Fruit fly (Drosophila melanogaster): ENCODE results near the gene CG14434.

Gene CG14434

DNA sequence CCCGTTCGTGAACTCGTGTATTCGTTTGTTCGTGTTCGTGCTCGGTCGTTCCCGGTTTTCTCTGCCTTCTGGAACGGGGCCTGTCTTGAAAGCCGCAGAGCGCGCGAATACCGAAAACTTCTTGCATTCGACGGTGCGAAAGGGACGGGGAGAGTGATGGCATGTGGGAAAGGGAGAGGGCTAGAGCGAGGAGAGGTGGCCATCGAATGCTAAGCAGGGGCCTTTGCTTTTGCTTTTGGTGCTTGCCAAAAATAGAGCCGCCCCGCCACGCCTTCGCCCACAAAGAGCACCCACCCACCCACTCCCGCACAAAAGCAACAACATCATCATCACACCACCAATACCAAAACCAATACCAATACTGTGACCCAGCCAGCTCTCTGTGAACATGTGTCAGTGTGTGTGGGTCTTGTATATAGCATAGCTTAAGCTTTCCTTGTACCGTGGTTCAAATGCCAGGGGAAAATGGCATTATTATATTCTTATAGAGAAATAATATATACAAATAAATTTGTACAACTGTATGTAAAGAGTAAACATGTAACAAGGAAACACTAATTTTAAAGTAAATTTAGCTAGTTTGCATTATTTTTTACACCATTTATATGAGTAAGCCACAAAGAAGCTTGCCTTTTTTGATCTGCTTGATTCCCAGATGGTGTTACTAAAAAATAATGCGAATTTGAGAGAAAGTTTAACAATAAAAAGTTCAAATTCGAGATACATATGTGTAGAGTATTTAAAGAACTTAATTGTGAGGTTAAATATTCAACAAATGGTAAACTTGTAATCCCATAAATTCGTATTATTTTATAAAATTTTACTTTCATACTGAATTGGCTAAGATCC is at the start of gene CG14434:
Gene CG14434 (minus strand): TSS at position 20 of the 849 bp plus-strand sequence.
- TF ChIP-seq kay (GFP tag; ENCODE audit: borderline replicate concordance) (peak; percentile 48), ovo (GFP tag; optimal IDR thresholded peaks at IDR 0.05) (no peak), Crg-1 (GFP tag; optimal IDR thresholded peaks at IDR 0.05) (peak; percentile 39), cic (GFP tag; optimal IDR thresholded peaks at IDR 0.05) (no peak), CG33017 (tag; optimal IDR thresholded peaks at IDR 0.05) (peak; percentile 2), CG1620 (GFP tag; optimal IDR thresholded peaks at IDR 0.05) (peak; percentile 20), Clk (GFP tag; optimal IDR thresholded peaks at IDR 0.05) (no peak), CG7045 (GFP tag; optimal IDR thresholded peaks at IDR 0.05) (peak; percentile 65), bab1 (GFP tag; optimal IDR thresholded peaks at IDR 0.05) (peak; percentile 20), Hr96 (GFP tag; optimal IDR thresholded peaks at IDR 0.05) (peak; percentile 34), pad (GFP tag; optimal IDR thresholded peaks at IDR 0.05) (peak; percentile 43), CG7101 (tag; optimal IDR thresholded peaks at IDR 0.05) (peak; percentile 44), toe (GFP tag; optimal IDR thresholded peaks at IDR 0.05) (peak; percentile 53), cnc (optimal IDR thresholded peaks at IDR 0.05) (no peak), Mnt (GFP tag; optimal IDR thresholded peaks at IDR 0.05) (no peak), CG14711 (tag; optimal IDR thresholded peaks at IDR 0.05) (peak; percentile 43), CG5204 (GFP tag; optimal IDR thresholded peaks at IDR 0.05) (peak; percentile 68), CG12768 (GFP tag; optimal IDR thresholded peaks at IDR 0.05) (no peak), CG11617 (GFP tag; optimal IDR thresholded peaks at IDR 0.05) (peak; percentile 82), tj (GFP tag; optimal IDR thresholded peaks at IDR 0.05) (peak; percentile 4)

DNA sequence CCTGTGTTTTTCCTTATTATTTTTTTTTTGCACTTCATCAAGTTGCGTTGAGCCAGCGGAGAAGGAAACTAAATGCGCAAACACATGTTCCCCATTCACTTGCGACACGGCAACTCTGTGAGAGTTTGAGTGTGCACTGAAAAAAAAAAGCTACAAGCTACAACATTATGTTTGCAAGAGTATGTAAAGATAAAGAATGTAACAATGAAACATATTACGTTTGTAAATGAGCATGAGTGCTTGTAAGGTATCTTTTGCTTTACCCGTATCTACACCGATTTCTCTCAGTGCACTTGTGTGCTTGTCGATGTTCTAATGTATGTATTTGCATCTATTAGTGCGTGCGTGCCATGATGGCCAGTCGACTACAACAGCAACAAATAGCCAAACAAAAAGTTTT is 45.3 kb upstream of the CG14434 start:
- TF ChIP-seq kay (GFP tag; ENCODE audit: borderline replicate concordance) (no peak), Crg-1 (GFP tag; optimal IDR thresholded peaks at IDR 0.05) (no peak), CG7101 (tag; optimal IDR thresholded peaks at IDR 0.05) (no peak), cnc (optimal IDR thresholded peaks at IDR 0.05) (no peak), CG11617 (GFP tag; optimal IDR thresholded peaks at IDR 0.05) (no peak), Clk (GFP tag; optimal IDR thresholded peaks at IDR 0.05) (no peak), toe (GFP tag; optimal IDR thresholded peaks at IDR 0.05) (no peak), CG33017 (tag; optimal IDR thresholded peaks at IDR 0.05) (no peak)

DNA sequence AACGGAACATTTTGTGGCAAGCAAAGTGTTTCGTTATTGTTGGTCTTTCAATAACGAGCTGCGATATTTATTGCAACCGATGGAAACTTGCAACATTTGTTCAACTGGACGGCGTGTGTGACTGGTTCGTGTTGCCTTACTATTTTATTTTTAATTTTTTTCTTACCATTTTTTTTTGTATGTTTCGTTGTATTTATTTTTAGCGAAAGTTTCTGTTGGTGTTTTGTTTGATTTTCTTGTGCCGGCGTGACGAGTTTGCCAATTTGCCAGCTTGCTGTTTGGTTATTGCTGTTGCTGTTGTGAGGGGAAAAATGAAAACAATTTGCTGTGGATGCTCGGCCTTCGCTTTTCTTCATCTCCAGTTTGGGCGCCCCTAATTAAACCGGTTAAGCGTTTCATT is 42.1 kb upstream of the CG14434 start:
- TF ChIP-seq bab1 (GFP tag; optimal IDR thresholded peaks at IDR 0.05) (no peak), CG5204 (GFP tag; optimal IDR thresholded peaks at IDR 0.05) (no peak), pad (GFP tag; optimal IDR thresholded peaks at IDR 0.05) (no peak), CG7101 (tag; optimal IDR thresholded peaks at IDR 0.05) (no peak), kay (GFP tag; ENCODE audit: borderline replicate concordance) (no peak), cic (GFP tag; optimal IDR thresholded peaks at IDR 0.05) (no peak), Hr96 (GFP tag; optimal IDR thresholded peaks at IDR 0.05) (no peak), toe (GFP tag; optimal IDR thresholded peaks at IDR 0.05) (no peak), cnc (optimal IDR thresholded peaks at IDR 0.05) (no peak), CG33017 (tag; optimal IDR thresholded peaks at IDR 0.05) (no peak), CG11617 (GFP tag; optimal IDR thresholded peaks at IDR 0.05) (no peak), tj (GFP tag; optimal IDR thresholded peaks at IDR 0.05) (no peak), Mnt (GFP tag; optimal IDR thresholded peaks at IDR 0.05) (no peak), Crg-1 (GFP tag; optimal IDR thresholded peaks at IDR 0.05) (no peak), CG1620 (GFP tag; optimal IDR thresholded peaks at IDR 0.05) (no peak), CG12768 (GFP tag; optimal IDR thresholded peaks at IDR 0.05) (no peak), Clk (GFP tag; optimal IDR thresholded peaks at IDR 0.05) (no peak)

DNA sequence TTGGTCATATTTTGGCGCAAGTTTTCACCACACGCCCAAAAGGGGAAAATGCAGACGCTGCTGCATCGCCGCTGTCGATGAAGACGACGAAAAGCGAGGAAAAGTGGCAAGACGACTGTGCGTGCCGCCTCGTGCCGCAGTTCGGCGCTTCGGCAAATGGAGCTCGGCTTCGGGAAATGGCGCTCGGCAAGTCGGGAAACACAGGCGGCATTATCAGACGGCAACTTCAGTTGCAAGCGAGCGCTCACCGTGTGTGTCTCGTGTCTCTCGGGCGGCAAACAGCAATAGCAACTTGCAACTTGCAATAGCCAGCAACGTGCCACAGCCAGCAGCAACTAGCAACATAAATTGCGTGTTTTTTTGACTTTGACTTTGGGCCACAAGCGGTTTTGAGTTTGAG is 41.1 kb upstream of the CG14434 start, which contains the start of gene CG14431:
Gene CG14431 (plus strand): TSS at position 200 of the 400 bp plus-strand sequence.
- TF ChIP-seq CG11617 (GFP tag; optimal IDR thresholded peaks at IDR 0.05) = no peak
- TF ChIP-seq cnc (optimal IDR thresholded peaks at IDR 0.05) = no peak
- no peak for TF ChIP-seq cic (GFP tag; optimal IDR thresholded peaks at IDR 0.05)
- TF ChIP-seq CG7045 (GFP tag; optimal IDR thresholded peaks at IDR 0.05) = no peak
- TF ChIP-seq CG5204 (GFP tag; optimal IDR thresholded peaks at IDR 0.05) = no peak
- TF ChIP-seq Hr96 (GFP tag; optimal IDR thresholded peaks at IDR 0.05) = no peak
- no peak for TF ChIP-seq CG12768 (GFP tag; optimal IDR thresholded peaks at IDR 0.05)
- TF ChIP-seq pad (GFP tag; optimal IDR thresholded peaks at IDR 0.05) = no peak
- no peak for TF ChIP-seq CG14711 (tag; optimal IDR thresholded peaks at IDR 0.05)
- TF ChIP-seq Clk (GFP tag; optimal IDR thresholded peaks at IDR 0.05) = no peak
- no peak for TF ChIP-seq kay (GFP tag; ENCODE audit: borderline replicate concordance)
- no peak for TF ChIP-seq CG1620 (GFP tag; optimal IDR thresholded peaks at IDR 0.05)
- TF ChIP-seq bab1 (GFP tag; optimal IDR thresholded peaks at IDR 0.05) = no peak
- no peak for TF ChIP-seq CG33017 (tag; optimal IDR thresholded peaks at IDR 0.05)
- no peak for TF ChIP-seq toe (GFP tag; optimal IDR thresholded peaks at IDR 0.05)
- TF ChIP-seq Mnt (GFP tag; optimal IDR thresholded peaks at IDR 0.05) = no peak
- no peak for TF ChIP-seq tj (GFP tag; optimal IDR thresholded peaks at IDR 0.05)

DNA sequence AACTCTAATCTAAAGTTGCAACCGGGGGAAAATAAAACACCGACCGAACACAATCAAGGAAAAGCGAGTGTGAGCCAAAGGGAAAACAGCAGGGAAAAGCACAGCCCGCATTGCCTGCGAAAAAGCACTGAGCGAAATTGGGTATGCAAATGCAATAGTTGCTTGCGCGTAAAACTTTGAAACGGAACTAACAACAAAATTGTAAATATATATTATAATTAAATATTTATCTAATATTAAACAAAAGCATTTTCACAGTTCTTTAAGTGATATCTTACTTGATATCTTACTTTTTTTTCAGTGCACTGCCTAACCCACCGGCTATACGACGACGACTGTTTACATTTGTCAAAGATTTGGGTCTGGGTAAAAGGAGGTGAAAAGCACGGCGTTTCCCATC is 39.7 kb upstream of the CG14434 start:
- TF ChIP-seq CG5204 (GFP tag; optimal IDR thresholded peaks at IDR 0.05) (no peak), pad (GFP tag; optimal IDR thresholded peaks at IDR 0.05) (no peak), CG1620 (GFP tag; optimal IDR thresholded peaks at IDR 0.05) (no peak), ovo (GFP tag; optimal IDR thresholded peaks at IDR 0.05) (no peak), toe (GFP tag; optimal IDR thresholded peaks at IDR 0.05) (no peak), kay (GFP tag; ENCODE audit: borderline replicate concordance) (no peak), CG14711 (tag; optimal IDR thresholded peaks at IDR 0.05) (no peak), cnc (optimal IDR thresholded peaks at IDR 0.05) (no peak), CG7045 (GFP tag; optimal IDR thresholded peaks at IDR 0.05) (no peak), CG33017 (tag; optimal IDR thresholded peaks at IDR 0.05) (no peak), Hr96 (GFP tag; optimal IDR thresholded peaks at IDR 0.05) (no peak), CG7101 (tag; optimal IDR thresholded peaks at IDR 0.05) (no peak)

Measured in whole organism, adult.